Worm (Caenorhabditis elegans): ENCODE results near the gene nas-39.

ce11 chrX:16501032-16501431 lies 44.3 kb downstream of the nas-39 start, which contains the start of gene K05G3.1:
- TF ChIP-seq dpff-1 (tag; optimal IDR thresholded peaks at IDR 0.05) (no peak), B0035.1 (tag; optimal IDR thresholded peaks at IDR 0.05) (no peak), mcd-1 (GFP tag; IDR thresholded peaks at IDR 0.05) (no peak), dpl-1 (GFP tag; optimal IDR thresholded peaks at IDR 0.05) (no peak), lir-1 (GFP tag; conservative IDR thresholded peaks at IDR 0.05) (no peak), K12H6.12 (tag; optimal IDR thresholded peaks at IDR 0.05) (no peak), somi-1 (GFP tag; optimal IDR thresholded peaks at IDR 0.05) (no peak)

Data from whole organism, young adult.